Worm (Caenorhabditis elegans) whole organism, L4 larva: ENCODE data around the gene F28C1.1.

ENCODE experiments used
- F10B5.3 ChIP-seq: sonication (generic microtip); optimal IDR thresholded peaks from 2 replicates; lab custom pipeline; 2016; ENCODE audit warnings: mild to moderate bottlenecking, missing genetic modification characterization, missing compliant biosample characterization
- Y105C5A.15 ChIP-seq: fragments of 200-800 bp; sonication (Bioruptor generic); IDR thresholded peaks from 2 replicates; pipeline ENCODE4 v1.3.6; 2022; ENCODE audit warnings: missing genetic modification characterization, missing compliant biosample characterization
- ceh-82 ChIP-seq: sonication (generic microtip); optimal IDR thresholded peaks from 2 replicates; lab custom pipeline; 2017; ENCODE audit warnings: missing biosample characterization, missing genetic modification characterization
- ctbp-1 ChIP-seq: fragments of 200-800 bp; sonication (Bioruptor generic); IDR thresholded peaks from 2 replicates; pipeline ENCODE4 v1.3.6; 2022; ENCODE audit warnings: missing genetic modification reagents, missing genetic modification characterization, missing compliant biosample characterization
- daf-16 ChIP-seq, 3 experiments: sonication (generic microtip); optimal IDR thresholded peaks; 2 replicates each; lab custom pipeline; 2016 to 2017; ENCODE audit warnings: missing genetic modification characterization in 3 of 3, missing genetic modification reagents in 3 of 3, mild to moderate bottlenecking in 2 of 3, missing compliant biosample characterization in 2 of 3, missing biosample characterization in 1 of 3, moderate library complexity in 1 of 3
- dmd-6 ChIP-seq: fragments of 200-800 bp; sonication (Bioruptor generic); IDR thresholded peaks from 2 replicates; pipeline ENCODE4 v1.3.6; 2022; ENCODE audit warnings: missing genetic modification reagents, missing genetic modification characterization, missing compliant biosample characterization
- dmd-8 ChIP-seq: fragments of 200-800 bp; sonication (Bioruptor generic); IDR thresholded peaks from 2 replicates; pipeline ENCODE4 v1.3.6; 2022; ENCODE audit warnings: missing genetic modification characterization, missing compliant biosample characterization
- dmd-9 ChIP-seq: fragments of 200-800 bp; sonication (Bioruptor generic); IDR thresholded peaks from 2 replicates; pipeline ENCODE4 v1.3.6; 2022; ENCODE audit warnings: missing genetic modification reagents, missing genetic modification characterization, missing compliant biosample characterization
- dpl-1 ChIP-seq: fragments of 150-350 bp; optimal IDR thresholded peaks from 2 replicates; lab custom pipeline; 2014; ENCODE audit warnings: missing biosample characterization, missing genetic modification reagents, missing genetic modification characterization
- dve-1 ChIP-seq: sonication (generic microtip); optimal IDR thresholded peaks from 2 replicates; lab custom pipeline; 2017; ENCODE audit warnings: antibody characterized with exemption, mild to moderate bottlenecking, missing genetic modification characterization, missing compliant biosample characterization; ENCODE audit not compliant: insufficient read depth
- fos-1 ChIP-seq: fragments of 150-350 bp; optimal IDR thresholded peaks from 2 replicates; lab custom pipeline; 2014; ENCODE audit warnings: missing biosample characterization, missing genetic modification characterization
- hif-1 ChIP-seq, 2 experiments: sonication (generic microtip); optimal IDR thresholded peaks; 2 replicates each; lab custom pipeline; 2016 to 2017; ENCODE audit warnings: missing compliant biosample characterization in 2 of 2, missing genetic modification characterization in 2 of 2, missing genetic modification reagents in 2 of 2, missing genotype in 2 of 2, mild to moderate bottlenecking in 1 of 2
- hlh-11 ChIP-seq: fragments of 200-800 bp; sonication (Bioruptor generic); optimal IDR thresholded peaks from 2 replicates; lab custom pipeline; 2018; ENCODE audit warnings: mild to moderate bottlenecking, missing genetic modification characterization, missing compliant biosample characterization
- lim-7 ChIP-seq: fragments of 200-800 bp; sonication (Bioruptor generic); IDR thresholded peaks from 2 replicates; pipeline ENCODE4 v1.3.6; 2022; ENCODE audit warnings: missing genetic modification characterization, missing compliant biosample characterization
- lin-1 ChIP-seq: fragments of 200-800 bp; sonication (Bioruptor generic); IDR thresholded peaks from 2 replicates; pipeline ENCODE4 v1.3.6; 2022; ENCODE audit warnings: missing genetic modification reagents, missing genetic modification characterization, missing compliant biosample characterization
- lin-15B ChIP-seq: fragments of 150-350 bp; sonication (generic microtip); optimal IDR thresholded peaks from 3 replicates; lab custom pipeline; 2014; ENCODE audit warnings: missing biosample characterization, missing genetic modification characterization
- lin-38 ChIP-seq: fragments of 200-800 bp; sonication (Bioruptor generic); IDR thresholded peaks from 2 replicates; pipeline ENCODE4 v1.3.6; 2022; ENCODE audit warnings: missing genetic modification reagents, missing genetic modification characterization, missing compliant biosample characterization
- lin-39 ChIP-seq: fragments of 150-350 bp; optimal IDR thresholded peaks from 2 replicates; lab custom pipeline; 2014; ENCODE audit warnings: missing biosample characterization, missing genetic modification reagents, missing genetic modification characterization
- lir-3 ChIP-seq: sonication (generic microtip); optimal IDR thresholded peaks from 2 replicates; lab custom pipeline; 2016; ENCODE audit warnings: mild to moderate bottlenecking, missing genetic modification characterization, missing compliant biosample characterization
- lsy-2 ChIP-seq, 2 experiments: fragments of 150-350 bp in 1 of 2; sonication (generic microtip) in 1 of 2; optimal IDR thresholded peaks; 2 replicates each; lab custom pipeline; 2014 to 2017; ENCODE audit warnings: missing biosample characterization in 2 of 2, missing genetic modification characterization in 2 of 2
- mdt-29 ChIP-seq: fragments of 200-800 bp; sonication (Bioruptor generic); IDR thresholded peaks from 2 replicates; pipeline ENCODE4 v1.3.6; 2022; ENCODE audit warnings: missing genetic modification reagents, missing genetic modification characterization, missing compliant biosample characterization
- mes-2 ChIP-seq: sonication (generic microtip); optimal IDR thresholded peaks from 2 replicates; lab custom pipeline; 2016; ENCODE audit warnings: missing genotype, mild to moderate bottlenecking, missing genetic modification characterization, missing compliant biosample characterization; ENCODE audit not compliant: poor library complexity, severe bottlenecking
- mxl-3 ChIP-seq: fragments of 200-800 bp; sonication (Bioruptor generic); optimal IDR thresholded peaks from 2 replicates; lab custom pipeline; 2018; ENCODE audit warnings: mild to moderate bottlenecking, missing genetic modification characterization, missing compliant biosample characterization
- nhr-102 ChIP-seq: sonication (generic microtip); optimal IDR thresholded peaks from 2 replicates; lab custom pipeline; 2016; ENCODE audit warnings: mild to moderate bottlenecking, missing genetic modification characterization, moderate library complexity, missing compliant biosample characterization
- nhr-11 ChIP-seq: fragments of 150-350 bp; optimal IDR thresholded peaks from 2 replicates; lab custom pipeline; 2014; ENCODE audit warnings: missing biosample characterization, missing genetic modification characterization
- nhr-111 ChIP-seq: fragments of 200-800 bp; sonication (Bioruptor generic); optimal IDR thresholded peaks from 2 replicates; lab custom pipeline; 2018; ENCODE audit warnings: mild to moderate bottlenecking, missing genetic modification characterization, missing compliant biosample characterization
- nhr-237 ChIP-seq: sonication (generic microtip); optimal IDR thresholded peaks from 2 replicates; lab custom pipeline; 2017; ENCODE audit warnings: missing biosample characterization, missing genetic modification characterization
- nhr-25 ChIP-seq: sonication (generic microtip); optimal IDR thresholded peaks from 2 replicates; lab custom pipeline; 2017; ENCODE audit warnings: missing genetic modification characterization, mild to moderate bottlenecking, missing compliant biosample characterization, antibody characterized with exemption, moderate library complexity, borderline replicate concordance; ENCODE audit not compliant: insufficient read depth
- nhr-28 ChIP-seq: fragments of 150-350 bp; optimal IDR thresholded peaks from 2 replicates; lab custom pipeline; 2014; ENCODE audit warnings: missing biosample characterization, missing genetic modification characterization
- nhr-42 ChIP-seq: fragments of 200-800 bp; sonication (Bioruptor generic); IDR thresholded peaks from 2 replicates; pipeline ENCODE4 v1.3.6; 2022; ENCODE audit warnings: missing genetic modification characterization, missing compliant biosample characterization
- nhr-48 ChIP-seq: sonication (generic microtip); optimal IDR thresholded peaks from 2 replicates; lab custom pipeline; 2016; ENCODE audit warnings: mild to moderate bottlenecking, missing genetic modification characterization, missing compliant biosample characterization
- nhr-6 ChIP-seq: fragments of 150-350 bp; optimal IDR thresholded peaks from 2 replicates; lab custom pipeline; 2014; ENCODE audit warnings: missing biosample characterization, missing genetic modification characterization
- nhr-77 ChIP-seq: fragments of 150-350 bp; optimal IDR thresholded peaks from 2 replicates; lab custom pipeline; 2014; ENCODE audit warnings: missing biosample characterization, missing genetic modification characterization
- php-3 ChIP-seq: fragments of 200-800 bp; sonication (Bioruptor generic); IDR thresholded peaks from 2 replicates; pipeline ENCODE4 v1.3.6; 2022; ENCODE audit warnings: missing genetic modification reagents, missing genetic modification characterization, missing compliant biosample characterization
- pqm-1 ChIP-seq: sonication (generic microtip); optimal IDR thresholded peaks from 2 replicates; lab custom pipeline; 2017; ENCODE audit warnings: missing biosample characterization, missing genetic modification characterization
- rbr-2 ChIP-seq: sonication (generic microtip); optimal IDR thresholded peaks from 2 replicates; lab custom pipeline; 2016; ENCODE audit warnings: missing genotype, missing genetic modification characterization, missing compliant biosample characterization
- set-16 ChIP-seq: fragments of 200-800 bp; sonication (Bioruptor generic); IDR thresholded peaks from 2 replicates; pipeline ENCODE4 v1.3.6; 2022; ENCODE audit warnings: missing genetic modification reagents, missing genetic modification characterization, missing compliant biosample characterization
- spr-3 ChIP-seq: fragments of 200-800 bp; sonication (Bioruptor generic); optimal IDR thresholded peaks from 2 replicates; lab custom pipeline; 2018; ENCODE audit warnings: mild to moderate bottlenecking, missing genetic modification characterization, missing compliant biosample characterization
- tra-1 ChIP-seq: fragments of 200-800 bp; sonication (Bioruptor generic); IDR thresholded peaks from 2 replicates; pipeline ENCODE4 v1.3.6; 2022; ENCODE audit warnings: missing genetic modification reagents, missing genetic modification characterization, missing compliant biosample characterization
- unc-62 ChIP-seq, 3 experiments: fragments of 150-350 bp in 1 of 3; sonication (generic microtip); optimal IDR thresholded peaks in 2 of 3; peaks in 1 of 3; 1 replicate in 1 of 3; 2 replicates in 2 of 3; lab custom pipeline; 2014 to 2017; ENCODE audit warnings: missing biosample characterization in 3 of 3, missing genetic modification characterization in 3 of 3, missing genetic modification reagents in 3 of 3, missing genotype in 1 of 3
- zip-11 ChIP-seq: fragments of 200-800 bp; sonication (Bioruptor generic); IDR thresholded peaks from 2 replicates; pipeline ENCODE4 v1.3.6; 2022; ENCODE audit warnings: missing genetic modification characterization, missing compliant biosample characterization
- ztf-11 ChIP-seq: fragments of 150-350 bp; optimal IDR thresholded peaks from 2 replicates; lab custom pipeline; 2014; ENCODE audit warnings: missing biosample characterization, missing genetic modification characterization

Gene F28C1.1

ce11 chrV:12465399-12465798 is 14.8 kb downstream of the F28C1.1 start (continued):
- peak; percentile 74 for TF ChIP-seq hlh-11 (tag; lab: Kevin White, UChicago)
- peak; percentile 46 for TF ChIP-seq nhr-48
- TF ChIP-seq ztf-11 (tag; lab: Kevin White, UChicago) = no peak
- peak; percentile 50 for TF ChIP-seq nhr-6 (tag; lab: Kevin White, UChicago)
- TF ChIP-seq hif-1 (tag; optimal IDR thresholded peaks at IDR 0.05; lab: Kevin White, UChicago) = peak in 1 of 2 experiments; percentile 61

DNA sequence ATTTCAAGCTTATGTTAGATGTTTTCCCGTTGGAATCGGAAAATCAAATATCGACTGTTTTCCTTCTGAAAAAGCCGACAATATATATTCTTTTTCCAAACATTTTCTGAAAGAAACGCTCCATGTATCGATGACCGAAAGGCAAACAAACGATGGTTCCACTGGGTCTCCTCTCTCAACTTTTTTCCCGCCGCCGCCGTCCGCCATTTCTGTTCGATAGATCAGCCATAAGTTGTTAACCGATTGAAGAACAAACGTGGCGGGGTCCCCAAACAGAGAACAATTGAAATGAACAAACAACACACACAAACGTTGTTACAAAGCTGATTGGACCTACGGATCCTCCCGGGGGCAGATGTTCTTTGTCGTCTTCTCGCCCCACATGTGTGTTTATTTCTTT is 16.0 kb downstream of the F28C1.1 start:
- TF ChIP-seq lim-7 (no peak), nhr-25 (no peak), lsy-2 (tag; optimal IDR thresholded peaks at IDR 0.05; lab: Kevin White, UChicago) (no peak), lin-39 (tag; lab: Kevin White, UChicago) (no peak), nhr-6 (tag; lab: Kevin White, UChicago) (peak; percentile 55), fos-1 (tag; lab: Kevin White, UChicago) (no peak), hlh-11 (tag; lab: Kevin White, UChicago) (no peak), dmd-8 (GFP tag; lab: Robert Waterston, UW) (no peak)

- TF ChIP-seq nhr-102 (tag; lab: Kevin White, UChicago) (peak; percentile 37), nhr-11 (tag; lab: Kevin White, UChicago) (peak; percentile 9), ctbp-1 (GFP tag; lab: Robert Waterston, UW) (no peak), dve-1 (tag; lab: Kevin White, UChicago) (peak; percentile 71), tra-1 (peak; percentile 52; the same call in 1 of the 2 replicates), spr-3 (GFP tag; lab: Kevin White, UChicago) (no peak), dmd-6 (GFP tag; lab: Robert Waterston, UW) (peak; percentile 93), mxl-3 (no peak), nhr-77 (tag; lab: Kevin White, UChicago) (peak; percentile 71), mes-2 (tag; lab: Kevin White, UChicago) (peak; percentile 42), fos-1 (tag; lab: Kevin White, UChicago) (peak; percentile 11), daf-16 (GFP tag; optimal IDR thresholded peaks at IDR 0.05; lab: Kevin White, UChicago) (no peak), daf-16 (tag; optimal IDR thresholded peaks at IDR 0.05; lab: Kevin White, UChicago) (peak; percentile 93), pqm-1 (tag; lab: Kevin White, UChicago) (peak; percentile 96), unc-62 (GFP tag; optimal IDR thresholded peaks at IDR 0.05 in 1 of 2; lab: Kevin White, UChicago) (peak in 1 of 2 experiments; percentile 72), unc-62 (tag; optimal IDR thresholded peaks at IDR 0.05; lab: Kevin White, UChicago) (no peak), lin-15B (tag; lab: Kevin White, UChicago) (no peak), Y105C5A.15 (no peak), hlh-11 (tag; lab: Kevin White, UChicago) (peak; percentile 89), nhr-28 (tag; lab: Kevin White, UChicago) (peak; percentile 94), lin-1 (GFP tag; lab: Robert Waterston, UW) (peak; percentile 45; the same call in 1 of the 2 replicates), php-3 (GFP tag; lab: Robert Waterston, UW) (peak; percentile 90)
- TF ChIP-seq, all 104 proteins: peak for 15
These were observed 17.1 kb downstream of the F28C1.1 start for ce11 chrV:12467755-12468154.

DNA sequence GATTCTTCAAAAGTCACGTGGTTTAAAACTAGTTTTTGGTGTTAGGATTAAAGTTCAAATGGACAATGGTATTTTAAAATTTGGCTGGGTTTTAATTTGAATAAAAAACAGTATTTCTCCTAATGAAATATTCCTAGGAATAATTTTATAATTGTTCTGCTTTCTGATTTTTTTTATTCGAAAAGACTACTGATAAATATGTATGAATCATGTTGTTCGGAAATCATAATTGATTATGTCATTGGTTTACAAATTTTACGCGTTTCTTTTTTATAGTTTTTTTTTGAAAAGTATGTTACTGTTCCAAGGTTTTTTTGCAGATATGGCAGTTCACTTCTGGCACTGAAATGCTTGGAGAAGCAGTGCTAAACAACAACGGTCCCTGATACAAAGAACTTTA is 17.8 kb downstream of the F28C1.1 start, which contains the start of gene F28C1.3:
TSS of gene F28C1.3 (plus strand) at position 301 of the 400 bp plus-strand sequence.
- TF ChIP-seq nhr-237 = no peak
- TF ChIP-seq hlh-11 (tag; lab: Kevin White, UChicago) = no peak
- no peak for TF ChIP-seq nhr-25
- no peak for TF ChIP-seq mdt-29 (GFP tag; lab: Robert Waterston, UW)
- no peak for TF ChIP-seq dmd-9
- no peak for TF ChIP-seq zip-11 (GFP tag; lab: Robert Waterston, UW)
- no peak for TF ChIP-seq ceh-82 (tag; lab: Kevin White, UChicago)
- no peak for TF ChIP-seq lir-3 (tag; lab: Kevin White, UChicago)
- no peak for TF ChIP-seq nhr-42 (GFP tag; lab: Robert Waterston, UW)
- no peak for TF ChIP-seq nhr-111 (GFP tag; lab: Kevin White, UChicago)
- no peak for TF ChIP-seq fos-1 (tag; lab: Kevin White, UChicago)
- no peak for TF ChIP-seq rbr-2 (tag; lab: Kevin White, UChicago)
- TF ChIP-seq dpl-1 = no peak
- TF ChIP-seq ztf-11 (tag; lab: Kevin White, UChicago) = no peak
- no peak for TF ChIP-seq set-16
- TF ChIP-seq lin-38 (GFP tag; lab: Robert Waterston, UW) = no peak
- TF ChIP-seq F10B5.3 = no peak
- TF ChIP-seq dve-1 (tag; lab: Kevin White, UChicago) = no peak
